In genomic region chrX:10484206-10485112, dm6 we compare ENCODE assay signal across 5 fruit fly cellular contexts.
TF ChIP-seq lines count a peak whose summit lies in the region.

No protein-coding gene starts in this region.

- no peak for TF ChIP-seq CTCF in whole organism, embryonic (GFP tag; optimal IDR thresholded peaks at IDR 0.05; lab: Kevin White, UChicago)

TF ChIP-seq in whole organism, 6 proteins besides CTCF, POLR2A, EP300 and RAD21:
- TF ChIP-seq pan (optimal IDR thresholded peaks at IDR 0.05; lab: Kevin White, UChicago) (peak; percentile 60), EcR (GFP tag; optimal IDR thresholded peaks at IDR 0.05; lab: Kevin White, UChicago) (no peak)

TF ChIP-seq in whole organism, adult, 20 proteins besides CTCF, POLR2A, EP300 and RAD21:
- TF ChIP-seq pad (GFP tag; optimal IDR thresholded peaks at IDR 0.05; lab: Kevin White, UChicago) (no peak), cic (GFP tag; optimal IDR thresholded peaks at IDR 0.05; lab: Kevin White, UChicago) (peak; percentile 33), CG7101 (tag; optimal IDR thresholded peaks at IDR 0.05; lab: Kevin White, UChicago) (peak; percentile 14), Mnt (GFP tag; optimal IDR thresholded peaks at IDR 0.05; lab: Kevin White, UChicago) (peak; percentile 32), kay (GFP tag; lab: Kevin White, UChicago; ENCODE audit: borderline replicate concordance) (no peak), ovo (GFP tag; optimal IDR thresholded peaks at IDR 0.05; lab: Kevin White, UChicago) (no peak), CG11617 (GFP tag; optimal IDR thresholded peaks at IDR 0.05; lab: Kevin White, UChicago) (peak; percentile 15), CG5204 (GFP tag; optimal IDR thresholded peaks at IDR 0.05; lab: Kevin White, UChicago) (no peak), CG33017 (tag; optimal IDR thresholded peaks at IDR 0.05; lab: Kevin White, UChicago) (no peak), Hr96 (GFP tag; optimal IDR thresholded peaks at IDR 0.05; lab: Kevin White, UChicago) (no peak), CG12768 (GFP tag; optimal IDR thresholded peaks at IDR 0.05; lab: Kevin White, UChicago) (no peak), Crg-1 (GFP tag; optimal IDR thresholded peaks at IDR 0.05; lab: Kevin White, UChicago) (no peak)

TF ChIP-seq in whole organism, embryonic, 481 proteins besides CTCF, POLR2A, EP300 and RAD21 (continues in another document):
- TF ChIP-seq CG15011 (GFP tag; optimal IDR thresholded peaks at IDR 0.05; lab: Kevin White, UChicago) (no peak), CG12659 (GFP tag; optimal IDR thresholded peaks at IDR 0.05; lab: Kevin White, UChicago) (no peak), CG12391 (tag; optimal IDR thresholded peaks at IDR 0.05; lab: Kevin White, UChicago) (no peak), CG8290 (GFP tag; optimal IDR thresholded peaks at IDR 0.05; lab: Kevin White, UChicago) (no peak), CG8290 (tag; optimal IDR thresholded peaks at IDR 0.05; lab: Kevin White, UChicago) (no peak), Ravus (GFP tag; IDR thresholded peaks at IDR 0.05; lab: Robert Waterston, UW) (no peak), CG9876 (GFP tag; optimal IDR thresholded peaks at IDR 0.05; lab: Kevin White, UChicago) (no peak), ci (GFP tag; IDR thresholded peaks at IDR 0.05; lab: Robert Waterston, UW) (no peak), cas (GFP tag; IDR thresholded peaks at IDR 0.05; lab: Robert Waterston, UW) (no peak), sd (tag; optimal IDR thresholded peaks at IDR 0.05; lab: Kevin White, UChicago) (no peak), CG1832 (GFP tag; optimal IDR thresholded peaks at IDR 0.05; lab: Kevin White, UChicago) (no peak), Oli (tag; optimal IDR thresholded peaks at IDR 0.05; lab: Kevin White, UChicago) (no peak), chm (GFP tag; IDR thresholded peaks at IDR 0.05; lab: Robert Waterston, UW) (no peak), danr (GFP tag; IDR thresholded peaks at IDR 0.05; lab: Robert Waterston, UW) (no peak), Antp (GFP tag; optimal IDR thresholded peaks at IDR 0.05; lab: Kevin White, UChicago) (no peak), HLH3B (GFP tag; IDR thresholded peaks at IDR 0.05; lab: Robert Waterston, UW) (no peak), twi (tag; optimal IDR thresholded peaks at IDR 0.05; lab: Kevin White, UChicago) (no peak), CG11723 (GFP tag; optimal IDR thresholded peaks at IDR 0.05; lab: Kevin White, UChicago) (no peak), dm (GFP tag; optimal IDR thresholded peaks at IDR 0.05; lab: Kevin White, UChicago) (no peak), nerfin-2 (GFP tag; IDR thresholded peaks at IDR 0.05; lab: Robert Waterston, UW; ENCODE audit: partially characterized antibody) (no peak), Ets65A (GFP tag; lab: Kevin White, UChicago) (no peak), CG10267 (tag; optimal IDR thresholded peaks at IDR 0.05; lab: Kevin White, UChicago) (no peak), pum (GFP tag; optimal IDR thresholded peaks at IDR 0.05; lab: Kevin White, UChicago) (no peak), CG7372 (GFP tag; IDR thresholded peaks at IDR 0.05; lab: Robert Waterston, UW) (no peak), CG10431 (GFP tag; optimal IDR thresholded peaks at IDR 0.05; lab: Kevin White, UChicago) (no peak), Sox100B (GFP tag; optimal IDR thresholded peaks at IDR 0.05; lab: Kevin White, UChicago) (no peak), dysf (GFP tag; IDR thresholded peaks at IDR 0.05; lab: Robert Waterston, UW) (no peak), rib (GFP tag; IDR thresholded peaks at IDR 0.05; lab: Robert Waterston, UW) (no peak), Vsx1 (GFP tag; optimal IDR thresholded peaks at IDR 0.05; lab: Kevin White, UChicago) (no peak)

TF ChIP-seq in whole organism, prepupa, 60 proteins besides CTCF, POLR2A, EP300 and RAD21:
- TF ChIP-seq Smox (GFP tag; optimal IDR thresholded peaks at IDR 0.05; lab: Kevin White, UChicago) (no peak), fkh (GFP tag; optimal IDR thresholded peaks at IDR 0.05; lab: Kevin White, UChicago) (no peak), CG8319 (GFP tag; optimal IDR thresholded peaks at IDR 0.05; lab: Kevin White, UChicago) (no peak), vri (GFP tag; optimal IDR thresholded peaks at IDR 0.05; lab: Kevin White, UChicago) (peak; percentile 10), svp (GFP tag; lab: Kevin White, UChicago) (peak; percentile 72), Eip78C (GFP tag; lab: Kevin White, UChicago) (peak; percentile 47), eg (GFP tag; IDR thresholded peaks at IDR 0.05; lab: Robert Waterston, UW) (no peak)

TF ChIP-seq in whole organism, wandering third instar larva, 38 proteins besides CTCF, POLR2A, EP300 and RAD21:
- peak; percentile 3 for TF ChIP-seq HLH106 (tag; optimal IDR thresholded peaks at IDR 0.05; lab: Kevin White, UChicago)
- TF ChIP-seq Sp1 (GFP tag; optimal IDR thresholded peaks at IDR 0.05; lab: Kevin White, UChicago) = no peak
- TF ChIP-seq brk (GFP tag; optimal IDR thresholded peaks at IDR 0.05; lab: Kevin White, UChicago) = no peak
- no peak for TF ChIP-seq Mio (GFP tag; optimal IDR thresholded peaks at IDR 0.05; lab: Kevin White, UChicago)
- TF ChIP-seq woc (GFP tag; optimal IDR thresholded peaks at IDR 0.05; lab: Kevin White, UChicago) = peak; percentile 3
- no peak for TF ChIP-seq Hr78 (GFP tag; optimal IDR thresholded peaks at IDR 0.05; lab: Kevin White, UChicago)
- TF ChIP-seq h (GFP tag; optimal IDR thresholded peaks at IDR 0.05; lab: Kevin White, UChicago) = peak; percentile 9
- TF ChIP-seq Hnf4 (GFP tag; optimal IDR thresholded peaks at IDR 0.05; lab: Kevin White, UChicago) = no peak
- no peak for TF ChIP-seq Dfd (GFP tag; optimal IDR thresholded peaks at IDR 0.05; lab: Kevin White, UChicago)
- no peak for TF ChIP-seq fru (GFP tag; optimal IDR thresholded peaks at IDR 0.05; lab: Kevin White, UChicago)
- no peak for TF ChIP-seq foxo (GFP tag; optimal IDR thresholded peaks at IDR 0.05; lab: Kevin White, UChicago)
- TF ChIP-seq Rel (GFP tag; optimal IDR thresholded peaks at IDR 0.05; lab: Kevin White, UChicago) = no peak
- TF ChIP-seq Rel (tag; optimal IDR thresholded peaks at IDR 0.05; lab: Kevin White, UChicago) = peak; percentile 58
- no peak for TF ChIP-seq CrebA (GFP tag; optimal IDR thresholded peaks at IDR 0.05; lab: Kevin White, UChicago; ENCODE audit: borderline replicate concordance)
- TF ChIP-seq ey (GFP tag; optimal IDR thresholded peaks at IDR 0.05; lab: Kevin White, UChicago) = no peak
- no peak for TF ChIP-seq Myc (optimal IDR thresholded peaks at IDR 0.05; lab: Kevin White, UChicago)
- TF ChIP-seq rgr (GFP tag; optimal IDR thresholded peaks at IDR 0.05; lab: Kevin White, UChicago) = no peak
TF ChIP-seq in whole organism, wandering third instar larva: peak in this region for 4.
